Fruit fly (Drosophila melanogaster): ENCODE results near the gene Mettl3.

DNA sequence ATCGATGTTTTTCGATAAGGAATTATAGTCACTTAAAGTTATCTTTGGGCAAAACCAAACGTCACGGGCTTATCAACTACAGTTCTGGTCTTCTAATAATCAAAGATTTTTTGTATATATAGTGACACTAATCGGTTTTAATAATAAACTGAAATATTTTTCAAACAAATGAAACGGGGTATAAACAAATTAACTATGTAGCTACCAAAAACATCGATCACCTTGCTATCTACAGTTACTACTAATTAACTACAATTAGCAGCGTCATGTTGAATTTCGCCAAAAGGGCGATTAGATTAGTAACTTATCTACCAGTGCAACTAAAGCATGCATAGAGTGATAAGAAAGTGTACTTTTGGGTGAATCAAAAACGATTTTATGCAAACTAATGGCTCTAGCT, 40.6 kb upstream of the Mettl3 start:
- peak; percentile 22 for TF ChIP-seq cic (GFP tag; optimal IDR thresholded peaks at IDR 0.05)
- no peak for TF ChIP-seq tj (GFP tag; optimal IDR thresholded peaks at IDR 0.05)
- TF ChIP-seq CG14711 (tag; optimal IDR thresholded peaks at IDR 0.05): no peak
- peak; percentile 75 for TF ChIP-seq kay (GFP tag; ENCODE audit: borderline replicate concordance)
- no peak for TF ChIP-seq CG7045 (GFP tag; optimal IDR thresholded peaks at IDR 0.05)
- TF ChIP-seq pad (GFP tag; optimal IDR thresholded peaks at IDR 0.05): no peak
- TF ChIP-seq ovo (GFP tag; optimal IDR thresholded peaks at IDR 0.05): no peak
